Worm (Caenorhabditis elegans): ENCODE results near the gene flp-13.

flp-13 gene

ce11 chrIV:7710824-7711223 is 12.6 kb upstream of the flp-13 start, which contains the start of gene nhr-8 (continued):
- TF ChIP-seq zip-11 (GFP tag; IDR thresholded peaks at IDR 0.05) (no peak), egl-27 (tag; optimal IDR thresholded peaks at IDR 0.05) (no peak), duxl-1 (tag; optimal IDR thresholded peaks at IDR 0.05; ENCODE audit: poor library complexity) (no peak), vab-7 (GFP tag; IDR thresholded peaks at IDR 0.05) (no peak), daf-16 (GFP tag; optimal IDR thresholded peaks at IDR 0.05) (no peak), daf-16 (tag; optimal IDR thresholded peaks at IDR 0.05) (peak; percentile 80), ztf-11 (tag; optimal IDR thresholded peaks at IDR 0.05) (no peak), hlh-11 (tag; optimal IDR thresholded peaks at IDR 0.05) (peak; percentile 87), ceh-82 (tag; optimal IDR thresholded peaks at IDR 0.05) (no peak), Y105C5A.15 (GFP tag; IDR thresholded peaks at IDR 0.05) (no peak), spr-3 (GFP tag; optimal IDR thresholded peaks at IDR 0.05) (no peak), mep-1 (tag; optimal IDR thresholded peaks at IDR 0.05) (peak; percentile 54), lsy-2 (tag; optimal IDR thresholded peaks at IDR 0.05) (peak in 1 of 2 experiments; percentile 29), nhr-48 (tag; optimal IDR thresholded peaks at IDR 0.05) (peak; percentile 15), zip-2 (tag; optimal IDR thresholded peaks at IDR 0.05) (no peak), hlh-30 (tag; optimal IDR thresholded peaks at IDR 0.05; ENCODE audit: insufficient read depth) (peak; percentile 23)

ce11 chrIV:7709701-7710100 is 11.5 kb upstream of the flp-13 start, which contains the start of the genes mrpl-1, emc-6 and mrps-24:
Gene mrpl-1, minus strand, starts transcription at chrIV:7709701.
Gene emc-6, minus strand, starts transcription at chrIV:7709736.
Gene mrps-24, plus strand, starts transcription at chrIV:7710045.
- no peak for TF ChIP-seq zag-1 (tag; optimal IDR thresholded peaks at IDR 0.05)
- TF ChIP-seq daf-16 (GFP tag; optimal IDR thresholded peaks at IDR 0.05), result no peak
- TF ChIP-seq daf-16 (tag; optimal IDR thresholded peaks at IDR 0.05), result peak; percentile 34
- peak; percentile 37 for TF ChIP-seq nhr-102 (tag; optimal IDR thresholded peaks at IDR 0.05)
- no peak for TF ChIP-seq mxl-3 (GFP tag; optimal IDR thresholded peaks at IDR 0.05)
- peak; percentile 69 for TF ChIP-seq mep-1 (tag; optimal IDR thresholded peaks at IDR 0.05)
- no peak for TF ChIP-seq nhr-237 (tag; optimal IDR thresholded peaks at IDR 0.05)
- TF ChIP-seq hlh-30 (tag; optimal IDR thresholded peaks at IDR 0.05; ENCODE audit: insufficient read depth), result peak; percentile 24
- no peak for TF ChIP-seq ztf-11 (tag; optimal IDR thresholded peaks at IDR 0.05)
- 0 out of 2 replicates have a peak, but pooled peaks have one; percentile 25 for TF ChIP-seq snpc-1.2 (GFP tag; IDR thresholded peaks at IDR 0.05)
- peak; percentile 38 for TF ChIP-seq rbr-2 (tag; optimal IDR thresholded peaks at IDR 0.05)
- TF ChIP-seq nhr-48 (tag; optimal IDR thresholded peaks at IDR 0.05), result peak; percentile 23
- TF ChIP-seq madf-5 (GFP tag; IDR thresholded peaks at IDR 0.05), result no peak
- TF ChIP-seq unc-130 (GFP tag; optimal IDR thresholded peaks at IDR 0.05), result peak; percentile 10
- peak; percentile 73 for TF ChIP-seq dpl-1 (GFP tag; optimal IDR thresholded peaks at IDR 0.05)
- TF ChIP-seq ceh-44 (GFP tag; IDR thresholded peaks at IDR 0.05), result no peak
- no peak for TF ChIP-seq aly-2 (tag; optimal IDR thresholded peaks at IDR 0.05)
- peak; percentile 1 for TF ChIP-seq ces-1 (GFP tag; optimal IDR thresholded peaks at IDR 0.05)
- TF ChIP-seq hlh-11 (tag; optimal IDR thresholded peaks at IDR 0.05), result no peak
- TF ChIP-seq saeg-2 (GFP tag; IDR thresholded peaks at IDR 0.05), result no peak
- no peak for TF ChIP-seq ctbp-1 (GFP tag; IDR thresholded peaks at IDR 0.05)
- no peak for TF ChIP-seq lir-3 (tag; optimal IDR thresholded peaks at IDR 0.05)
- no peak for TF ChIP-seq dmd-6 (GFP tag; IDR thresholded peaks at IDR 0.05)
- TF ChIP-seq Y105C5A.15 (GFP tag; IDR thresholded peaks at IDR 0.05), result no peak
- no peak for TF ChIP-seq pha-4 (GFP tag; IDR thresholded peaks at IDR 0.05)
- TF ChIP-seq pha-4 (tag; optimal IDR thresholded peaks at IDR 0.05), result peak; percentile 53
- TF ChIP-seq mes-2 (tag; optimal IDR thresholded peaks at IDR 0.05; ENCODE audit: poor library complexity, severe bottlenecking), result peak; percentile 84
- no peak for TF ChIP-seq zfp-2 (tag; optimal IDR thresholded peaks at IDR 0.05)
- no peak for TF ChIP-seq tra-1 (GFP tag; IDR thresholded peaks at IDR 0.05)
- no peak for TF ChIP-seq hmg-1.1 (GFP tag; IDR thresholded peaks at IDR 0.05)
- peak; percentile 97 for TF ChIP-seq lin-38 (GFP tag; IDR thresholded peaks at IDR 0.05)
- TF ChIP-seq nhr-28 (tag; optimal IDR thresholded peaks at IDR 0.05), result peak; percentile 24
- TF ChIP-seq lsy-2 (tag; optimal IDR thresholded peaks at IDR 0.05), result peak in 1 of 2 experiments; percentile 84
- TF ChIP-seq pqm-1 (tag; optimal IDR thresholded peaks at IDR 0.05), result no peak
- peak; percentile 44 for TF ChIP-seq dve-1 (tag; optimal IDR thresholded peaks at IDR 0.05; ENCODE audit: insufficient read depth)
- no peak for TF ChIP-seq spr-3 (GFP tag; optimal IDR thresholded peaks at IDR 0.05)
- no peak for TF ChIP-seq lin-15B (tag; optimal IDR thresholded peaks at IDR 0.05)
- peak; percentile 28 for TF ChIP-seq ztf-7 (tag; optimal IDR thresholded peaks at IDR 0.05)
- no peak for TF ChIP-seq unc-39 (tag; optimal IDR thresholded peaks at IDR 0.05)
- no peak for TF ChIP-seq arid-1 (GFP tag; conservative IDR thresholded peaks at IDR 0.05)
- peak; percentile 78 for TF ChIP-seq T20F7.1 (GFP tag; optimal IDR thresholded peaks at IDR 0.05)
- TF ChIP-seq ceh-82 (tag; optimal IDR thresholded peaks at IDR 0.05), result no peak
- no peak for TF ChIP-seq lin-39 (tag; optimal IDR thresholded peaks at IDR 0.05)
